Worm (Caenorhabditis elegans): ENCODE results near the gene apc-2.

Gene apc-2

DNA sequence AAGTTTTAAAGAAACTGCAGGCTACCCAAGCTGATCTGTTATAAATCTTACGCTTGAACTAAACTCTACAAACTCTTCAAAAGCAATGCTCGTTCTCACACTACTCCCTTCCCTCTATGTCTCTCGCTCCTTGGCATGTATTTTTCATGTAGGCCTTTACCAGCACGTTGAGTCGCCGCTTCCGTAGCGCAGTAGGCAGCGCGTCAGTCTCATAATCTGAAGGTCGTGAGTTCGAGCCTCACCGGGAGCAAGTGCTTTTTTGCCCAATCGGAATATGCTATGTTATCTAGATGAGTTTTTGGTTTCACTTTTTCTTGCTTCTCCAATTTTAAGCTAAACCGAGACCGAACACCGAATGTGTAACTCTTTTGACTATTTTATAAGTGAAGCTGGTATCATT lies 26.0 kb downstream of the apc-2 start:
- TF ChIP-seq him-1 (tag; optimal IDR thresholded peaks at IDR 0.05) (peak; percentile 69), let-526 (GFP tag; IDR thresholded peaks at IDR 0.05) (peak; percentile 75), T07F8.4 (tag; optimal IDR thresholded peaks at IDR 0.05) (peak; percentile 15), snpc-3.4 (tag; optimal IDR thresholded peaks at IDR 0.05) (peak; percentile 28), madf-10 (tag; optimal IDR thresholded peaks at IDR 0.05) (peak; percentile 21), ztf-6 (GFP tag; IDR thresholded peaks at IDR 0.05) (no peak), madf-6 (GFP tag; IDR thresholded peaks at IDR 0.05) (peak; percentile 33; the same call in 1 of the 2 replicates), let-607 (tag; optimal IDR thresholded peaks at IDR 0.05) (no peak), F33H1.4 (GFP tag; IDR thresholded peaks at IDR 0.05) (0 out of 2 replicates have a peak, but pooled peaks have one; percentile 14), lin-26 (GFP tag; IDR thresholded peaks at IDR 0.05) (peak; percentile 80), die-1 (tag; optimal IDR thresholded peaks at IDR 0.05) (peak; percentile 69), ama-1 (optimal IDR thresholded peaks at IDR 0.05) (no peak), ama-1 (GFP tag; optimal IDR thresholded peaks at IDR 0.05) (peak in 1 of 2 experiments; percentile 57), rec-8 (tag; optimal IDR thresholded peaks at IDR 0.05) (no peak), dox-1 (GFP tag; IDR thresholded peaks at IDR 0.05) (peak; percentile 50), mxl-1 (tag; optimal IDR thresholded peaks at IDR 0.05) (peak; percentile 27), aptf-2 (GFP tag; conservative IDR thresholded peaks at IDR 0.05) (0 out of 2 replicates have a peak, but pooled peaks have one; percentile 33), snpc-4 (GFP tag; optimal IDR thresholded peaks at IDR 0.05) (no peak), snpc-4 (tag; optimal IDR thresholded peaks at IDR 0.05) (peak in 2 of 4 experiments; percentile 38 to 57), nfyb-1 (GFP tag; IDR thresholded peaks at IDR 0.05) (peak; percentile 65; the same call in 1 of the 2 replicates), ztf-18 (tag; optimal IDR thresholded peaks at IDR 0.05) (peak; percentile 53), ZK185.1 (tag; optimal IDR thresholded peaks at IDR 0.05; ENCODE audit: poor library complexity, severe bottlenecking) (peak; percentile 70), cebp-1 (GFP tag; IDR thresholded peaks at IDR 0.05) (no peak), cebp-1 (tag; optimal IDR thresholded peaks at IDR 0.05) (peak; percentile 53), zim-3 (tag; optimal IDR thresholded peaks at IDR 0.05) (peak; percentile 45), mes-4 (tag; optimal IDR thresholded peaks at IDR 0.05) (no peak), lin-40 (tag; optimal IDR thresholded peaks at IDR 0.05) (peak; percentile 34), nhr-80 (tag; optimal IDR thresholded peaks at IDR 0.05) (peak; percentile 27), atf-7 (tag; optimal IDR thresholded peaks at IDR 0.05) (no peak), rpc-1 (optimal IDR thresholded peaks at IDR 0.05) (peak; percentile 71), rpc-1 (tag; optimal IDR thresholded peaks at IDR 0.05) (peak; percentile 82), chd-7 (tag; optimal IDR thresholded peaks at IDR 0.05) (peak; percentile 35), sdz-38 (tag; optimal IDR thresholded peaks at IDR 0.05) (no peak), hmg-1.2 (GFP tag; IDR thresholded peaks at IDR 0.05) (peak; percentile 68), tbp1 (GFP tag; optimal IDR thresholded peaks at IDR 0.05) (peak; percentile 95), ceh-27 (GFP tag; optimal IDR thresholded peaks at IDR 0.05) (peak; percentile 59), B0261.1 (tag; optimal IDR thresholded peaks at IDR 0.05) (peak; percentile 81), ceh-91 (GFP tag; IDR thresholded peaks at IDR 0.05) (no peak), ets-4 (GFP tag; optimal IDR thresholded peaks at IDR 0.05) (no peak), F39B2.1 (GFP tag; IDR thresholded peaks at IDR 0.05) (no peak), hmg-20 (GFP tag; IDR thresholded peaks at IDR 0.05) (no peak), lin-54 (GFP tag; optimal IDR thresholded peaks at IDR 0.05) (peak; percentile 31), attf-5 (GFP tag; optimal IDR thresholded peaks at IDR 0.05) (peak; percentile 14), sptf-2 (GFP tag; optimal IDR thresholded peaks at IDR 0.05) (no peak), nhr-27 (tag; optimal IDR thresholded peaks at IDR 0.05) (no peak), nhr-90 (tag; optimal IDR thresholded peaks at IDR 0.05) (peak; percentile 67), F23B12.7 (tag; optimal IDR thresholded peaks at IDR 0.05; ENCODE audit: insufficient read depth) (peak; percentile 43), D2030.7 (GFP tag; IDR thresholded peaks at IDR 0.05) (peak; percentile 45; the same call in 1 of the 2 replicates), attf-3 (GFP tag; conservative IDR thresholded peaks at IDR 0.05) (0 out of 2 replicates have a peak, but pooled peaks have one; percentile 22)
